Worm (Caenorhabditis elegans): ENCODE data around the gene msp-51.

DNA sequence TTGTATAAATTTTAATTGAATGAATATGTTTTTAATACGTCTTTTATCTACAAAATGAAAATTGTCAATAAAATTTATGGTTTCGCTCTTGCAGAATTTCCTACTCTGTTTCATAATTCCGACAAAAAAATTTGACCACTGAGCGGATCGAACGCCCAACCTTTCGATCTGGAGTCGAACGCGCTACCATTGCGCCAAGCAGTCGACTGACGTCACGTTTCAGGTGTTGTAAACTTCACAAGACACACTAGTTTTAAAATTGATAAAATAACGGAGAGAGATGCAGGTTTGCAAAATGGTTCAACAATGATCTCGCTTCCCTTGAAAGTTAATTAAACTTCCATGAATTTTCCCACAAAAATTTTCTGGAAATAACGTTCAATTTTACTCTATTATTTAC, 49.0 kb upstream of the msp-51 start:
- TF ChIP-seq dao-5 (tag; optimal IDR thresholded peaks at IDR 0.05) = no peak
- peak; percentile 10 for TF ChIP-seq W03F9.2 (tag; optimal IDR thresholded peaks at IDR 0.05)
